Fruit fly (Drosophila melanogaster) whole organism, embryonic: ENCODE results near the gene CG5225.
A peak's percentile ranks its signal among the peaks of the same experiment; 100 is the strongest.

Source experiments
- Ada2b ChIP-seq: fragments of 200-800 bp; sonication (Bioruptor generic); IDR thresholded peaks from 2 replicates; pipeline ENCODE4 v1.3.6; 2022; ENCODE audit warnings: missing biosample characterization, missing genetic modification characterization
- Asciz ChIP-seq: fragments of 200-800 bp; sonication (Bioruptor generic); optimal IDR thresholded peaks from 2 replicates; lab custom pipeline; 2017; ENCODE audit warnings: missing biosample characterization, mild to moderate bottlenecking, missing genetic modification characterization, missing genetic modification reagents
- B-H2 ChIP-seq: fragments of 200-800 bp; sonication (Bioruptor generic); optimal IDR thresholded peaks from 2 replicates; lab custom pipeline; 2018; ENCODE audit warnings: missing biosample characterization, mild to moderate bottlenecking, missing genetic modification characterization
- CG1529 ChIP-seq: fragments of 200-800 bp; sonication (Bioruptor generic); optimal IDR thresholded peaks from 3 replicates; lab custom pipeline; 2018; ENCODE audit warnings: missing biosample characterization, missing genetic modification characterization
- CG17328 ChIP-seq: fragments of 200-800 bp; sonication (Bioruptor generic); IDR thresholded peaks from 2 replicates; pipeline ENCODE4 v1.3.6; 2022; ENCODE audit warnings: missing biosample characterization, missing genetic modification characterization
- CG17385 ChIP-seq: fragments of 200-800 bp; sonication (Bioruptor generic); optimal IDR thresholded peaks from 3 replicates; lab custom pipeline; 2018; ENCODE audit warnings: missing biosample characterization, mild to moderate bottlenecking, missing genetic modification characterization
- CG18619 ChIP-seq: fragments of 200-800 bp; sonication (Bioruptor generic); optimal IDR thresholded peaks from 3 replicates; lab custom pipeline; 2017; ENCODE audit warnings: missing biosample characterization, mild to moderate bottlenecking, missing genetic modification characterization
- CG2116 ChIP-seq: fragments of 200-800 bp; sonication (Bioruptor generic); optimal IDR thresholded peaks from 3 replicates; lab custom pipeline; 2018; ENCODE audit warnings: missing biosample characterization, mild to moderate bottlenecking, missing genetic modification characterization
- CG2120 ChIP-seq: fragments of 200-800 bp; sonication (Bioruptor generic); optimal IDR thresholded peaks from 3 replicates; lab custom pipeline; 2016; ENCODE audit warnings: missing biosample characterization, missing genetic modification characterization
- CG3281 ChIP-seq: fragments of 200-800 bp; sonication (Bioruptor generic); optimal IDR thresholded peaks from 3 replicates; lab custom pipeline; 2017; ENCODE audit warnings: missing biosample characterization, mild to moderate bottlenecking, missing genetic modification characterization
- CG34422 ChIP-seq: fragments of 200-800 bp; sonication (Bioruptor generic); IDR thresholded peaks from 3 replicates; pipeline ENCODE4 v1.3.6; 2022; ENCODE audit warnings: missing biosample characterization, missing genetic modification characterization
- CG3995 ChIP-seq: fragments of 200-800 bp; sonication (Bioruptor generic); optimal IDR thresholded peaks from 3 replicates; lab custom pipeline; 2016; ENCODE audit warnings: missing biosample characterization, missing genetic modification characterization
- CG43689 ChIP-seq: fragments of 200-800 bp; sonication (Bioruptor generic); IDR thresholded peaks from 2 replicates; pipeline ENCODE4 v1.3.6; 2022; ENCODE audit warnings: missing biosample characterization, missing genetic modification characterization
- CG4617 ChIP-seq: fragments of 200-800 bp; sonication (Bioruptor generic); optimal IDR thresholded peaks from 3 replicates; lab custom pipeline; 2016; ENCODE audit warnings: missing biosample characterization, missing genetic modification characterization, borderline replicate concordance
- CG4820 ChIP-seq: fragments of 200-800 bp; sonication (Bioruptor generic); optimal IDR thresholded peaks from 3 replicates; lab custom pipeline; 2016; ENCODE audit warnings: missing biosample characterization, missing genetic modification characterization
- CG6813 ChIP-seq: fragments of 200-800 bp; sonication (Bioruptor generic); optimal IDR thresholded peaks from 2 replicates; lab custom pipeline; 2017; ENCODE audit warnings: missing biosample characterization, missing genetic modification characterization, mild to moderate bottlenecking, moderate library complexity, missing genetic modification reagents
- CG7987 ChIP-seq: fragments of 200-800 bp; sonication (Bioruptor generic); optimal IDR thresholded peaks from 2 replicates; lab custom pipeline; 2018; ENCODE audit warnings: missing biosample characterization, mild to moderate bottlenecking, missing genetic modification characterization, moderate library complexity
- CG9437 ChIP-seq: fragments of 200-800 bp; sonication (Bioruptor generic); optimal IDR thresholded peaks from 2 replicates; lab custom pipeline; 2018; ENCODE audit warnings: missing biosample characterization, mild to moderate bottlenecking, missing genetic modification characterization
- Chrac-16 ChIP-seq: fragments of 200-800 bp; sonication (Bioruptor generic); optimal IDR thresholded peaks from 3 replicates; lab custom pipeline; 2016; ENCODE audit warnings: missing biosample characterization, missing genetic modification characterization
- Drgx ChIP-seq: fragments of 200-800 bp; sonication (Bioruptor generic); IDR thresholded peaks from 2 replicates; pipeline ENCODE4 v1.3.6; 2022; ENCODE audit warnings: missing biosample characterization, missing genetic modification characterization
- ERR ChIP-seq: fragments of 200-800 bp; sonication (Bioruptor generic); optimal IDR thresholded peaks from 2 replicates; lab custom pipeline; 2016; ENCODE audit warnings: missing biosample characterization, missing genetic modification characterization
- Ets97D ChIP-seq: fragments of 200-800 bp; sonication (Bioruptor generic); optimal IDR thresholded peaks from 3 replicates; lab custom pipeline; 2016; ENCODE audit warnings: missing biosample characterization, missing genetic modification characterization
- GATAe ChIP-seq: fragments of 200-800 bp; sonication (Bioruptor generic); conservative IDR thresholded peaks from 2 replicates; pipeline ENCODE4 v1.3.6; 2022; ENCODE audit warnings: missing biosample characterization, missing genetic modification characterization
- H2.0 ChIP-seq: fragments of 200-800 bp; sonication (Bioruptor generic); IDR thresholded peaks from 2 replicates; pipeline ENCODE4 v1.3.6; 2022; ENCODE audit warnings: missing biosample characterization, missing genetic modification characterization
- Hmx ChIP-seq: fragments of 200-800 bp; sonication (Bioruptor generic); optimal IDR thresholded peaks from 2 replicates; lab custom pipeline; 2016; ENCODE audit warnings: missing biosample characterization, missing genetic modification characterization
- NC2α ChIP-seq: fragments of 200-800 bp; sonication (Bioruptor generic); optimal IDR thresholded peaks from 2 replicates; lab custom pipeline; 2016; ENCODE audit warnings: missing biosample characterization, missing genetic modification characterization
- Sry-δ ChIP-seq: fragments of 200-800 bp; sonication (Bioruptor generic); optimal IDR thresholded peaks from 2 replicates; lab custom pipeline; 2016; ENCODE audit warnings: missing biosample characterization, missing genetic modification characterization
- bab2 ChIP-seq: fragments of 200-800 bp; sonication (Bioruptor generic); optimal IDR thresholded peaks from 2 replicates; lab custom pipeline; 2016; ENCODE audit warnings: missing biosample characterization, missing genetic modification characterization
- br ChIP-seq: fragments of >200 bp; optimal IDR thresholded peaks from 2 replicates; lab custom pipeline; 2017
- ci ChIP-seq: fragments of 200-800 bp; sonication (Bioruptor generic); IDR thresholded peaks from 3 replicates; pipeline ENCODE4 v1.3.6; 2022; ENCODE audit warnings: missing biosample characterization, missing genetic modification characterization
- eve ChIP-seq, 2 experiments: fragments of >200 bp; optimal IDR thresholded peaks; 2 replicates each; lab custom pipeline; 2017; ENCODE audit warnings: missing biosample characterization in 2 of 2, missing genetic modification characterization in 2 of 2
- ewg ChIP-seq: fragments of 200-800 bp; sonication (Bioruptor generic); optimal IDR thresholded peaks from 3 replicates; lab custom pipeline; 2017; ENCODE audit warnings: mild to moderate bottlenecking, missing biosample characterization, missing genetic modification reagents, missing genetic modification characterization
- ftz-f1 ChIP-seq: fragments of 200-800 bp; sonication (Bioruptor generic); optimal IDR thresholded peaks from 2 replicates; lab custom pipeline; 2016; ENCODE audit warnings: missing biosample characterization, missing genetic modification characterization
- hbn ChIP-seq: fragments of 200-800 bp; sonication (Bioruptor generic); IDR thresholded peaks from 2 replicates; pipeline ENCODE4 v1.3.6; 2022; ENCODE audit warnings: missing biosample characterization, missing genetic modification characterization; ENCODE audit not compliant: partially characterized antibody
- hkb ChIP-seq, 2 experiments: fragments of 200-800 bp in 1 of 2; fragments of >200 bp in 1 of 2; sonication (Bioruptor generic) in 1 of 2; IDR thresholded peaks in 1 of 2; optimal IDR thresholded peaks in 1 of 2; 2 replicates each; pipeline versions ENCODE4 v1.3.6 to Lab custom; 2017 to 2022; ENCODE audit warnings: missing biosample characterization in 1 of 2, missing genetic modification characterization in 1 of 2
- lola ChIP-seq, 3 experiments: fragments of >200 bp in 2 of 3; fragments of 200-800 bp in 1 of 3; sonication (Bioruptor generic) in 1 of 3; optimal IDR thresholded peaks; 2 replicates each; lab custom pipeline; 2017 to 2019; ENCODE audit warnings: missing biosample characterization in 3 of 3, missing genetic modification characterization in 3 of 3, mild to moderate bottlenecking in 1 of 3, moderate library complexity in 1 of 3
- p53 ChIP-seq: fragments of 200-800 bp; sonication (Bioruptor generic); optimal IDR thresholded peaks from 2 replicates; lab custom pipeline; 2016; ENCODE audit warnings: missing biosample characterization, missing genetic modification characterization
- pan ChIP-seq, 4 experiments: fragments of >200 bp in 3 of 4; fragments of 200-800 bp in 1 of 4; sonication (Bioruptor generic) in 1 of 4; optimal IDR thresholded peaks in 3 of 4; IDR thresholded peaks in 1 of 4; 2 replicates each; pipeline versions ENCODE4 v1.3.6 to Lab custom; 2017 to 2022; ENCODE audit warnings: missing biosample characterization in 2 of 4, missing genetic modification characterization in 2 of 4, mixed read lengths in 1 of 4
- pb ChIP-seq: fragments of 200-800 bp; sonication (Bioruptor generic); optimal IDR thresholded peaks from 3 replicates; lab custom pipeline; 2016; ENCODE audit warnings: missing biosample characterization, missing genetic modification characterization
- repo ChIP-seq: fragments of 200-800 bp; sonication (Bioruptor generic); optimal IDR thresholded peaks from 2 replicates; lab custom pipeline; 2016; ENCODE audit warnings: missing biosample characterization, missing genetic modification characterization
- row ChIP-seq: fragments of 200-800 bp; sonication (Bioruptor generic); IDR thresholded peaks from 3 replicates; pipeline ENCODE4 v1.3.6; 2022; ENCODE audit warnings: missing biosample characterization, missing genetic modification characterization
- sd ChIP-seq: fragments of 200-800 bp; sonication (Bioruptor generic); optimal IDR thresholded peaks from 3 replicates; lab custom pipeline; 2018; ENCODE audit warnings: missing biosample characterization, mild to moderate bottlenecking, missing genetic modification characterization, moderate library complexity
- sens ChIP-seq: fragments of 200-800 bp; sonication (Bioruptor generic); peaks from one replicate; lab custom pipeline; 2016; ENCODE audit warnings: missing biosample characterization, missing genetic modification characterization
- sob ChIP-seq: fragments of 200-800 bp; sonication (Bioruptor generic); IDR thresholded peaks from 2 replicates; pipeline ENCODE4 v1.3.6; 2022; ENCODE audit warnings: missing biosample characterization, missing genetic modification characterization
- tgo ChIP-seq: fragments of 200-800 bp; sonication (Bioruptor generic); IDR thresholded peaks from 3 replicates; pipeline ENCODE4 v1.3.6; 2022; ENCODE audit warnings: missing biosample characterization, missing genetic modification characterization
- tna ChIP-seq: fragments of 200-800 bp; sonication (Bioruptor generic); IDR thresholded peaks from 2 replicates; pipeline ENCODE4 v1.3.6; 2022; ENCODE audit warnings: missing biosample characterization, missing genetic modification characterization; ENCODE audit not compliant: partially characterized antibody
- trem ChIP-seq: fragments of 200-800 bp; optimal IDR thresholded peaks from 3 replicates; lab custom pipeline; 2019; ENCODE audit warnings: missing biosample characterization, mild to moderate bottlenecking, missing genetic modification characterization, moderate library complexity
- wek ChIP-seq: fragments of 200-800 bp; sonication (Bioruptor generic); optimal IDR thresholded peaks from 3 replicates; lab custom pipeline; 2018; ENCODE audit warnings: missing biosample characterization, mild to moderate bottlenecking, missing genetic modification characterization, moderate library complexity

The CG5225 gene

DNA sequence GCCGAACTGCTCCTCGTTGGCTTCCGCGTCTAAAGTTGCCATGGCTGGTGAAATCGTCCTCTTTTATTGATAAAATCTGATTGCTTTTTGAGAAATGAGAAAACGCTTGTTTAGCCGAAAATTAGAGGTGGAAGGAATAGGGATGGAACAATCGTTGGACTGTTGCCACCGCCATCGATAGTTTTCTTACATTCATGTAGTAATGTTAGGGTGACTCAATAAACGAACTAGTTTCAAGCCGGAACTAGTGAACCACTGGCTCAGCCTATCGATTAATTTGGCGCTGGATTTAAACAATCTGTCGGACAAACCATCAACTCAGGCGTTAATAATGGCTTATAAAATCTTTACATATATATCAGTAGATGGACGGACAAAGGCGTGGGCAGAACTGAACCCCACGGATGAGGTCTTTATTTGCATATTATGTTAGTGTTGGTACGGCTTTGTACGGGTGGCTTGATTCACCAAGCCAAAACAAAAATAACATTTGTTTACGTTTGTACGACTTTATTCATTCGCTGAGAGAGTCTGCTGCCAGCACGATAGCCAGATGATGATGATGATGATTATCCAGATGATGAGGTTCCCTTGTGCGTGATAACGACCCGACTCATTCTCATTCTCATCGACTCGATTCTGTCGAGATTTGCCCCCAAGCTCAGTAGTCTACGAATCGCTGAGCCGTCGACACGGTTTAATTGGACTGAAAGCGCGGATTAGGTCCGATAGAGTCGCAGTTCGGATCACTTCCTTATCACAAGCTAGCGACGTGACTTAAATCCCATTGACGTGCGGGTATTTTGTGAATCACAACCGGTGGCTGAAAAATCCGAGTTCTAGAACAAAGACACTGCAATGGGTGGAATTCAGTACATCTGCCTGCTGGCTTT lies 26.0 kb upstream of the CG5225 start, which contains the start of the genes Sf3a1 and Irc (continued):
- peak; percentile 38 for TF ChIP-seq hkb (optimal IDR thresholded peaks at IDR 0.05; lab: Kevin White, UChicago)
- TF ChIP-seq hkb (GFP tag; IDR thresholded peaks at IDR 0.05; lab: Robert Waterston, UW), result 0 out of 2 replicates have a peak, but pooled peaks have one; percentile 27
- peak; percentile 75 for TF ChIP-seq trem (tag; lab: Kevin White, UChicago)
- TF ChIP-seq H2.0 (GFP tag; lab: Robert Waterston, UW), result no peak
- no peak for TF ChIP-seq Hmx (GFP tag; lab: Kevin White, UChicago)
- no peak for TF ChIP-seq br (lab: Kevin White, UChicago)
- TF ChIP-seq row (GFP tag; lab: Robert Waterston, UW), result peak; percentile 87
- peak; percentile 14; the same call in 1 of the 3 replicates for TF ChIP-seq ci (GFP tag; lab: Robert Waterston, UW)
- TF ChIP-seq CG2120 (GFP tag; lab: Kevin White, UChicago), result peak; percentile 67
- peak; percentile 89 for TF ChIP-seq sens (GFP tag; lab: Kevin White, UChicago)
- no peak for TF ChIP-seq CG43689
- peak; percentile 20; the same call in 1 of the 2 replicates for TF ChIP-seq Drgx (GFP tag; lab: Robert Waterston, UW)
- no peak; the same call in 1 of the 2 replicates for TF ChIP-seq Ada2b (GFP tag; lab: Robert Waterston, UW)
- TF ChIP-seq ERR, result peak; percentile 25
- peak; percentile 79 for TF ChIP-seq CG2116 (GFP tag; lab: Kevin White, UChicago)
- no peak for TF ChIP-seq CG6813 (GFP tag; lab: Kevin White, UChicago)
- TF ChIP-seq CG18619, result no peak
- peak; percentile 61 for TF ChIP-seq B-H2 (GFP tag; lab: Kevin White, UChicago)
- peak; percentile 100 for TF ChIP-seq Sry-δ
- TF ChIP-seq ewg, result no peak
- peak; percentile 20 for TF ChIP-seq repo
- TF ChIP-seq ftz-f1 (GFP tag; lab: Kevin White, UChicago), result peak; percentile 2
- TF ChIP-seq Asciz, result no peak
- TF ChIP-seq CG17385 (GFP tag; lab: Kevin White, UChicago), result no peak
- TF ChIP-seq CG9437 (GFP tag; lab: Kevin White, UChicago), result no peak
- TF ChIP-seq CG17328 (GFP tag; lab: Robert Waterston, UW), result 0 out of 2 replicates have a peak, but pooled peaks have one; percentile 19
- TF ChIP-seq sob (GFP tag; lab: Robert Waterston, UW), result peak; percentile 39; the same call in 1 of the 2 replicates
- peak; percentile 97 for TF ChIP-seq hbn (GFP tag; lab: Robert Waterston, UW)
- TF ChIP-seq bab2, result peak; percentile 13
- no peak for TF ChIP-seq CG4820
- peak; percentile 94 for TF ChIP-seq tna
- TF ChIP-seq Chrac-16 (GFP tag; lab: Kevin White, UChicago), result peak; percentile 13
- peak; percentile 46; the same call in 1 of the 3 replicates for TF ChIP-seq CG34422 (GFP tag; lab: Robert Waterston, UW)
- no peak for TF ChIP-seq pan (optimal IDR thresholded peaks at IDR 0.05; lab: Kevin White, UChicago)
- no peak for TF ChIP-seq pan (GFP tag; optimal IDR thresholded peaks at IDR 0.05 in 1 of 2, IDR thresholded peaks at IDR 0.05 in 1 of 2)
- TF ChIP-seq p53 (GFP tag; lab: Kevin White, UChicago), result peak; percentile 53
- TF ChIP-seq pb (GFP tag; lab: Kevin White, UChicago), result no peak
- TF ChIP-seq wek (GFP tag; lab: Kevin White, UChicago), result peak; percentile 98
- TF ChIP-seq Ets97D (GFP tag; lab: Kevin White, UChicago), result peak; percentile 78
- no peak for TF ChIP-seq NC2α (GFP tag; lab: Kevin White, UChicago)
- TF ChIP-seq CG4617, result peak; percentile 90
- no peak for TF ChIP-seq eve (GFP tag; optimal IDR thresholded peaks at IDR 0.05; lab: Kevin White, UChicago)
- TF ChIP-seq CG7987, result peak; percentile 78
- no peak for TF ChIP-seq lola (GFP tag; optimal IDR thresholded peaks at IDR 0.05; lab: Kevin White, UChicago)
- no peak for TF ChIP-seq CG1529 (GFP tag; lab: Kevin White, UChicago)
- peak; percentile 86 for TF ChIP-seq CG3995 (GFP tag; lab: Kevin White, UChicago)
- no peak for TF ChIP-seq GATAe (GFP tag; lab: Robert Waterston, UW)
- TF ChIP-seq sd (tag; lab: Kevin White, UChicago), result no peak
- no peak for TF ChIP-seq CG3281 (GFP tag; lab: Kevin White, UChicago)
- no peak for TF ChIP-seq tgo (GFP tag; lab: Robert Waterston, UW)
